Worm (Caenorhabditis elegans) whole organism, early embryonic: ENCODE results near the gene ttll-12.

Source experiments
- scrt-1 ChIP-seq: fragments of 200-800 bp; sonication (Bioruptor generic); IDR thresholded peaks from 2 replicates; pipeline ENCODE4 v1.3.6; 2022; ENCODE audit warnings: missing genetic modification characterization, missing compliant biosample characterization
- tbx-37 ChIP-seq: fragments of 200-800 bp; sonication (Bioruptor generic); conservative IDR thresholded peaks from 2 replicates; pipeline ENCODE4 v1.3.6; 2022; ENCODE audit warnings: missing genetic modification reagents, missing genetic modification characterization, missing compliant biosample characterization

DNA sequence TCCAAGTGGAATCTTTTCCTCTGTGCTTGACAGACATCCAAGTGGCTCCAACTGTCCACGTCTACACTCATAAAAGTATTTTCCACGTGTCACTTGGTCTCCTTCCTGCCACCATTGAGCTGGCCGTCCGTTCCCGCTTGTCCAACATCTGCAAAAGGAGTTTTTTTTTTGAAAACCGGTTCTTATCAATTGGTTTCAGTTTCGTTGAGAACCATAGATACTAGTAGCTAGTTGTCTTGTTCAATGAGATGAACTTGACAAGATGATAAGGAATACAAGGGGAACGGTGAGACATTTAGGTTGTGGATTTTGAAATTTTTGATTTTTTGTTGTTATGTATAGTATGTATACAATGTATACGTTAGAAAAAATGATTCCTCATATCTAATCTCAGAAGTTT lies 7.0 kb downstream of the ttll-12 start:
- TF ChIP-seq tbx-37 (GFP tag; lab: Robert Waterston, UW), result no peak
- no peak for TF ChIP-seq scrt-1
